Worm (Caenorhabditis elegans) whole organism, young adult: ENCODE results near the gene F21C10.10.

Source experiments
- Y67H2A.10 ChIP-seq: fragments of 200-800 bp; sonication (Bioruptor generic); conservative IDR thresholded peaks from 2 replicates; pipeline ENCODE4 v1.3.6; 2022; ENCODE audit warnings: missing genetic modification reagents, missing genetic modification characterization, missing compliant biosample characterization
- Y79H2A.3 ChIP-seq: fragments of 200-800 bp; sonication (Bioruptor generic); conservative IDR thresholded peaks from 2 replicates; pipeline ENCODE4 v1.3.6; 2022; ENCODE audit warnings: missing genetic modification reagents, missing genetic modification characterization, missing compliant biosample characterization
- ama-1 ChIP-seq, 3 experiments: fragments of 150-350 bp in 1 of 3; sonication (generic microtip) in 2 of 3; optimal IDR thresholded peaks; 2 replicates each; lab custom pipeline; 2014 to 2018; ENCODE audit warnings: missing biosample characterization in 2 of 3, missing genetic modification characterization in 2 of 3, missing genetic modification reagents in 2 of 3
- dpl-1 ChIP-seq: fragments of 150-350 bp; optimal IDR thresholded peaks from 2 replicates; lab custom pipeline; 2014; ENCODE audit warnings: missing biosample characterization, missing genetic modification reagents, missing genetic modification characterization
- egl-18 ChIP-seq: fragments of 200-800 bp; sonication (Bioruptor generic); IDR thresholded peaks from 2 replicates; pipeline ENCODE4 v1.3.6; 2022; ENCODE audit warnings: missing genetic modification reagents, missing genetic modification characterization, missing compliant biosample characterization
- nhr-179 ChIP-seq: sonication (generic microtip); optimal IDR thresholded peaks from 2 replicates; lab custom pipeline; 2016; ENCODE audit warnings: mild to moderate bottlenecking, missing genetic modification characterization, missing compliant biosample characterization
- sea-2 ChIP-seq: fragments of 200-800 bp; sonication (Bioruptor generic); IDR thresholded peaks from 2 replicates; pipeline ENCODE4 v1.3.6; 2022; ENCODE audit warnings: missing genetic modification characterization, missing compliant biosample characterization
- snpc-4 ChIP-seq, 5 experiments: fragments of 150-350 bp in 1 of 5; sonication (generic microtip) in 4 of 5; optimal IDR thresholded peaks; 2 replicates each; lab custom pipeline; 2014 to 2018; ENCODE audit warnings: missing genetic modification characterization in 5 of 5, missing biosample characterization in 3 of 5, antibody characterized with exemption in 2 of 5, mild to moderate bottlenecking in 2 of 5, missing compliant biosample characterization in 2 of 5, missing genotype in 2 of 5, moderate library complexity in 2 of 5, missing genetic modification reagents in 1 of 5
- unc-62 ChIP-seq: fragments of 150-350 bp; optimal IDR thresholded peaks from 2 replicates; lab custom pipeline; 2014; ENCODE audit warnings: missing biosample characterization, missing genetic modification reagents, missing genetic modification characterization

ce11 chrV:9056253-9056652 lies 39.8 kb upstream of the F21C10.10 start, which contains the start of gene C25E10.10:
- TF ChIP-seq nhr-179: no peak
- no peak for TF ChIP-seq Y79H2A.3 (GFP tag; lab: Robert Waterston, UW)
- no peak for TF ChIP-seq snpc-4 (GFP tag; optimal IDR thresholded peaks at IDR 0.05; lab: Kevin White, UChicago)
- TF ChIP-seq snpc-4 (tag; optimal IDR thresholded peaks at IDR 0.05; lab: Kevin White, UChicago): no peak
- no peak for TF ChIP-seq Y67H2A.10 (GFP tag; lab: Robert Waterston, UW)
- TF ChIP-seq ama-1 (optimal IDR thresholded peaks at IDR 0.05; lab: Kevin White, UChicago): no peak
- no peak for TF ChIP-seq ama-1 (GFP tag; optimal IDR thresholded peaks at IDR 0.05; lab: Kevin White, UChicago)
- TF ChIP-seq egl-18 (GFP tag; lab: Robert Waterston, UW): no peak
- TF ChIP-seq dpl-1 (GFP tag; lab: Kevin White, UChicago): no peak
- no peak for TF ChIP-seq unc-62 (GFP tag; lab: Kevin White, UChicago)
- no peak for TF ChIP-seq sea-2
